Worm (Caenorhabditis elegans) whole organism, young adult: ENCODE results near the gene Y53F4B.51.

ENCODE experiments used
- B0019.2 ChIP-seq: fragments of 200-800 bp; sonication (Bioruptor generic); conservative IDR thresholded peaks from 2 replicates; pipeline ENCODE4 v1.3.6; 2022; ENCODE audit warnings: missing genetic modification reagents, missing genetic modification characterization, missing compliant biosample characterization
- B0336.3 ChIP-seq: fragments of 200-800 bp; sonication (Bioruptor generic); IDR thresholded peaks from 2 replicates; pipeline ENCODE4 v1.3.6; 2022; ENCODE audit warnings: missing genetic modification characterization, missing compliant biosample characterization
- F23B12.7 ChIP-seq: sonication (generic microtip); optimal IDR thresholded peaks from 2 replicates; lab custom pipeline; 2017; ENCODE audit warnings: missing genetic modification characterization, mild to moderate bottlenecking, missing compliant biosample characterization, antibody characterized with exemption, moderate library complexity; ENCODE audit not compliant: insufficient read depth
- F33H1.4 ChIP-seq: fragments of 200-800 bp; sonication (Bioruptor generic); IDR thresholded peaks from 2 replicates; pipeline ENCODE4 v1.3.6; 2022; ENCODE audit warnings: missing genetic modification reagents, missing genetic modification characterization, missing compliant biosample characterization
- F49E8.2 ChIP-seq: sonication (generic microtip); optimal IDR thresholded peaks from 3 replicates; lab custom pipeline; 2017; ENCODE audit warnings: missing genetic modification characterization, mild to moderate bottlenecking, missing compliant biosample characterization, antibody characterized with exemption, moderate library complexity; ENCODE audit not compliant: insufficient read depth
- F57A8.1 ChIP-seq: fragments of 200-800 bp; sonication (Bioruptor generic); optimal IDR thresholded peaks from 2 replicates; lab custom pipeline; 2018; ENCODE audit warnings: mild to moderate bottlenecking, missing genetic modification characterization, moderate library complexity, missing compliant biosample characterization
- T26A5.8 ChIP-seq: sonication (generic microtip); optimal IDR thresholded peaks from 2 replicates; lab custom pipeline; 2016; ENCODE audit warnings: missing genetic modification characterization, missing compliant biosample characterization
- Y53F4B.3 ChIP-seq: fragments of 200-800 bp; sonication (Bioruptor generic); IDR thresholded peaks from 2 replicates; pipeline ENCODE4 v1.3.6; 2022; ENCODE audit warnings: missing genetic modification reagents, missing genetic modification characterization, missing compliant biosample characterization
- aptf-2 ChIP-seq: fragments of 200-800 bp; sonication (Bioruptor generic); conservative IDR thresholded peaks from 2 replicates; pipeline ENCODE4 v1.3.6; 2022; ENCODE audit warnings: missing genetic modification reagents, missing genetic modification characterization, missing compliant biosample characterization
- attf-3 ChIP-seq: fragments of 200-800 bp; sonication (Bioruptor generic); conservative IDR thresholded peaks from 2 replicates; pipeline ENCODE4 v1.3.6; 2022; ENCODE audit warnings: missing genetic modification reagents, missing genetic modification characterization, missing compliant biosample characterization
- attf-5 ChIP-seq: fragments of 200-800 bp; sonication (Bioruptor generic); optimal IDR thresholded peaks from 2 replicates; lab custom pipeline; 2018; ENCODE audit warnings: mild to moderate bottlenecking, missing genetic modification characterization, missing compliant biosample characterization
- attf-6 ChIP-seq: fragments of 200-800 bp; sonication (Bioruptor generic); IDR thresholded peaks from 2 replicates; pipeline ENCODE4 v1.3.6; 2022; ENCODE audit warnings: missing genetic modification reagents, missing genetic modification characterization, missing compliant biosample characterization
- bed-1 ChIP-seq: fragments of 200-800 bp; sonication (Bioruptor generic); IDR thresholded peaks from 2 replicates; pipeline ENCODE4 v1.3.6; 2022; ENCODE audit warnings: missing genetic modification reagents, missing genetic modification characterization, missing compliant biosample characterization
- bed-2 ChIP-seq: fragments of 200-800 bp; sonication (Bioruptor generic); IDR thresholded peaks from 2 replicates; pipeline ENCODE4 v1.3.6; 2022; ENCODE audit warnings: missing genetic modification reagents, missing genetic modification characterization, missing compliant biosample characterization
- ceh-58 ChIP-seq: fragments of 200-800 bp; sonication (Bioruptor generic); IDR thresholded peaks from 2 replicates; pipeline ENCODE4 v1.3.6; 2022; ENCODE audit warnings: missing genetic modification characterization, missing compliant biosample characterization
- chd-7 ChIP-seq: sonication (generic microtip); optimal IDR thresholded peaks from 2 replicates; lab custom pipeline; 2016; ENCODE audit warnings: mild to moderate bottlenecking, missing genetic modification characterization, moderate library complexity, missing compliant biosample characterization
- die-1 ChIP-seq: sonication (generic microtip); optimal IDR thresholded peaks from 2 replicates; lab custom pipeline; 2016; ENCODE audit warnings: missing genotype, mild to moderate bottlenecking, missing genetic modification characterization, missing compliant biosample characterization
- dpl-1 ChIP-seq: fragments of 150-350 bp; optimal IDR thresholded peaks from 2 replicates; lab custom pipeline; 2014; ENCODE audit warnings: missing biosample characterization, missing genetic modification reagents, missing genetic modification characterization
- efl-1 ChIP-seq: fragments of 150-350 bp; optimal IDR thresholded peaks from 2 replicates; lab custom pipeline; 2014; ENCODE audit warnings: missing biosample characterization, missing genetic modification reagents, missing genetic modification characterization
- egl-44 ChIP-seq: fragments of 200-800 bp; sonication (Bioruptor generic); IDR thresholded peaks from 2 replicates; pipeline ENCODE4 v1.3.6; 2022; ENCODE audit warnings: missing genetic modification reagents, missing genetic modification characterization, missing compliant biosample characterization
- ets-4 ChIP-seq: fragments of 200-800 bp; sonication (Bioruptor generic); optimal IDR thresholded peaks from 2 replicates; lab custom pipeline; 2018; ENCODE audit warnings: mild to moderate bottlenecking, missing genetic modification characterization, missing compliant biosample characterization
- fkh-3 ChIP-seq: sonication (generic microtip); optimal IDR thresholded peaks from 2 replicates; lab custom pipeline; 2016; ENCODE audit warnings: mild to moderate bottlenecking, missing genetic modification characterization, missing compliant biosample characterization
- lin-35 ChIP-seq, 3 experiments: fragments of 150-350 bp in 2 of 3; sonication (generic microtip) in 1 of 3; optimal IDR thresholded peaks; 2 replicates each; lab custom pipeline; 2014 to 2018; ENCODE audit warnings: missing biosample characterization in 3 of 3, missing genetic modification characterization in 3 of 3, missing genetic modification reagents in 3 of 3
- lin-54 ChIP-seq: fragments of 200-800 bp; sonication (Bioruptor generic); optimal IDR thresholded peaks from 2 replicates; lab custom pipeline; 2018; ENCODE audit warnings: mild to moderate bottlenecking, missing genetic modification characterization, missing compliant biosample characterization
- lsl-1 ChIP-seq: fragments of 200-800 bp; sonication (Bioruptor generic); optimal IDR thresholded peaks from 2 replicates; lab custom pipeline; 2018; ENCODE audit warnings: mild to moderate bottlenecking, missing genetic modification characterization, moderate library complexity, missing compliant biosample characterization
- mcd-1 ChIP-seq: fragments of 200-800 bp; sonication (Bioruptor generic); IDR thresholded peaks from 2 replicates; pipeline ENCODE4 v1.3.6; 2022; ENCODE audit warnings: missing genetic modification reagents, missing genetic modification characterization, missing compliant biosample characterization
- mel-28 ChIP-seq: sonication (generic microtip); optimal IDR thresholded peaks from 2 replicates; lab custom pipeline; 2016; ENCODE audit warnings: borderline replicate concordance, mild to moderate bottlenecking, missing genetic modification characterization, missing compliant biosample characterization
- mxl-1 ChIP-seq: sonication (generic microtip); optimal IDR thresholded peaks from 2 replicates; lab custom pipeline; 2016; ENCODE audit warnings: missing genetic modification characterization, missing compliant biosample characterization
- nhr-27 ChIP-seq: fragments of 200-800 bp; sonication (Bioruptor generic); optimal IDR thresholded peaks from 2 replicates; lab custom pipeline; 2018; ENCODE audit warnings: mild to moderate bottlenecking, missing genetic modification characterization, moderate library complexity, missing compliant biosample characterization
- pha-4 ChIP-seq: fragments of 150-350 bp; sonication (generic microtip); optimal IDR thresholded peaks from 2 replicates; lab custom pipeline; 2014; ENCODE audit warnings: missing biosample characterization, missing genetic modification reagents, missing genetic modification characterization
- rec-8 ChIP-seq, 2 experiments: sonication (generic microtip); optimal IDR thresholded peaks; 2 replicates each; lab custom pipeline; 2016; ENCODE audit warnings: mild to moderate bottlenecking in 2 of 2, missing genetic modification characterization in 2 of 2, missing genetic modification reagents in 2 of 2, missing genotype in 2 of 2, missing biosample characterization in 1 of 2, missing compliant biosample characterization in 1 of 2, moderate library complexity in 1 of 2
- snpc-1.3 ChIP-seq: sonication (generic microtip); optimal IDR thresholded peaks from 2 replicates; lab custom pipeline; 2017; ENCODE audit warnings: missing genetic modification characterization, mild to moderate bottlenecking, missing compliant biosample characterization, antibody characterized with exemption, moderate library complexity, missing genotype, missing genetic modification reagents; ENCODE audit not compliant: insufficient read depth
- snpc-4 ChIP-seq, 5 experiments: fragments of 150-350 bp in 1 of 5; sonication (generic microtip) in 4 of 5; optimal IDR thresholded peaks; 2 replicates each; lab custom pipeline; 2014 to 2018; ENCODE audit warnings: missing genetic modification characterization in 5 of 5, missing biosample characterization in 3 of 5, antibody characterized with exemption in 2 of 5, mild to moderate bottlenecking in 2 of 5, missing compliant biosample characterization in 2 of 5, missing genotype in 2 of 5, moderate library complexity in 2 of 5, missing genetic modification reagents in 1 of 5
- sptf-2 ChIP-seq: fragments of 200-800 bp; sonication (Bioruptor generic); optimal IDR thresholded peaks from 2 replicates; lab custom pipeline; 2018; ENCODE audit warnings: mild to moderate bottlenecking, missing genetic modification characterization, missing compliant biosample characterization
- xnd-1 ChIP-seq: sonication (generic microtip); optimal IDR thresholded peaks from 2 replicates; lab custom pipeline; 2016; ENCODE audit warnings: missing genotype, missing genetic modification reagents, missing genetic modification characterization, missing compliant biosample characterization
- zim-3 ChIP-seq: sonication (generic microtip); optimal IDR thresholded peaks from 2 replicates; lab custom pipeline; 2017; ENCODE audit warnings: mild to moderate bottlenecking, missing genetic modification characterization, moderate library complexity, missing compliant biosample characterization
- ztf-18 ChIP-seq: sonication (generic microtip); optimal IDR thresholded peaks from 2 replicates; lab custom pipeline; 2016; ENCODE audit warnings: missing genotype, mild to moderate bottlenecking, missing genetic modification characterization, missing compliant biosample characterization
- ztf-22 ChIP-seq: fragments of 200-800 bp; sonication (Bioruptor generic); optimal IDR thresholded peaks from 2 replicates; lab custom pipeline; 2018; ENCODE audit warnings: mild to moderate bottlenecking, missing genetic modification characterization, moderate library complexity, missing compliant biosample characterization
- ztf-28 ChIP-seq: fragments of 200-800 bp; sonication (Bioruptor generic); IDR thresholded peaks from 2 replicates; pipeline ENCODE4 v1.3.6; 2022; ENCODE audit warnings: missing genetic modification reagents, missing genetic modification characterization, missing compliant biosample characterization

Gene Y53F4B.51

ce11 chrII:14983909-14984308 is 30.3 kb downstream of the Y53F4B.51 start, which contains the start of gene Y53F4B.5:
Gene Y53F4B.5, minus strand, starts transcription at chrII:14984009.
- TF ChIP-seq ztf-28 (GFP tag; lab: Robert Waterston, UW) (no peak), zim-3 (tag; lab: Kevin White, UChicago) (no peak), attf-6 (no peak), ets-4 (GFP tag; lab: Kevin White, UChicago) (no peak), bed-2 (GFP tag; lab: Robert Waterston, UW) (no peak), ceh-58 (no peak), snpc-1.3 (tag; lab: Kevin White, UChicago) (no peak), fkh-3 (tag; lab: Kevin White, UChicago) (no peak), B0019.2 (GFP tag; lab: Robert Waterston, UW) (no peak), aptf-2 (GFP tag; lab: Robert Waterston, UW) (no peak), die-1 (tag; lab: Kevin White, UChicago) (no peak), B0336.3 (GFP tag; lab: Robert Waterston, UW) (no peak)

ce11 chrII:14969320-14969950 is 44.8 kb downstream of the Y53F4B.51 start, which contains the start of the genes pole-4, nsun-5 and metl-2:
Gene pole-4, minus strand, starts transcription at chrII:14969354.
Gene nsun-5, plus strand, starts transcription at chrII:14969617.
Gene metl-2, plus strand, starts transcription at chrII:14969900.
- TF ChIP-seq bed-1 (GFP tag; lab: Robert Waterston, UW) (no peak), mcd-1 (GFP tag; lab: Robert Waterston, UW) (peak; percentile 83), xnd-1 (tag; lab: Kevin White, UChicago) (no peak), pha-4 (tag; lab: Kevin White, UChicago) (peak; percentile 8), snpc-4 (GFP tag; optimal IDR thresholded peaks at IDR 0.05; lab: Kevin White, UChicago) (no peak), snpc-4 (tag; optimal IDR thresholded peaks at IDR 0.05; lab: Kevin White, UChicago) (peak in 2 of 4 experiments; percentile 28 to 43), efl-1 (GFP tag; lab: Kevin White, UChicago) (peak; percentile 24), ztf-22 (GFP tag; lab: Kevin White, UChicago) (no peak), lin-35 (GFP tag; optimal IDR thresholded peaks at IDR 0.05; lab: Kevin White, UChicago) (peak in 1 of 3 experiments; percentile 39), dpl-1 (GFP tag; lab: Kevin White, UChicago) (peak; percentile 26), attf-5 (GFP tag; lab: Kevin White, UChicago) (peak; percentile 28), lsl-1 (peak; percentile 20), rec-8 (tag; optimal IDR thresholded peaks at IDR 0.05; lab: Kevin White, UChicago) (no peak), ceh-58 (no peak), lin-54 (GFP tag; lab: Kevin White, UChicago) (peak; percentile 18), F57A8.1 (GFP tag; lab: Kevin White, UChicago) (no peak), F23B12.7 (peak; percentile 69), nhr-27 (no peak), F49E8.2 (no peak), sptf-2 (GFP tag; lab: Kevin White, UChicago) (no peak), T26A5.8 (no peak), ztf-18 (tag; lab: Kevin White, UChicago) (no peak), bed-2 (GFP tag; lab: Robert Waterston, UW) (no peak)
- TF ChIP-seq, all 124 proteins: peak for 10

- TF ChIP-seq mel-28 (tag; lab: Kevin White, UChicago) (no peak), chd-7 (tag; lab: Kevin White, UChicago) (no peak), attf-3 (GFP tag; lab: Robert Waterston, UW) (no peak), F33H1.4 (GFP tag; lab: Robert Waterston, UW) (peak; percentile 54), Y53F4B.3 (GFP tag; lab: Robert Waterston, UW) (no peak), mxl-1 (no peak), mcd-1 (GFP tag; lab: Robert Waterston, UW) (no peak), egl-44 (no peak), ets-4 (GFP tag; lab: Kevin White, UChicago) (no peak), lsl-1 (peak; percentile 69)
These were observed 46.0 kb downstream of the Y53F4B.51 start for ce11 chrII:14968275-14968674.
